Worm (Caenorhabditis elegans) whole organism, mixed stage, embryonic: ENCODE results near the gene alh-8.

Source experiments
- elt-1 ChIP-seq: sonication (generic microtip); optimal IDR thresholded peaks from 2 replicates; lab custom pipeline; 2017; ENCODE audit warnings: missing genetic modification characterization, mild to moderate bottlenecking, missing compliant biosample characterization, antibody characterized with exemption, moderate library complexity, borderline replicate concordance; ENCODE audit not compliant: insufficient read depth
- unc-62 ChIP-seq: fragments of 150-350 bp; optimal IDR thresholded peaks from 2 replicates; lab custom pipeline; 2014; ENCODE audit warnings: missing biosample characterization, missing genetic modification reagents, missing genetic modification characterization
- ztf-11 ChIP-seq: fragments of 150-350 bp; optimal IDR thresholded peaks from 2 replicates; lab custom pipeline; 2014; ENCODE audit warnings: missing biosample characterization, missing genetic modification characterization

- no peak for TF ChIP-seq elt-1
- no peak for TF ChIP-seq unc-62 (GFP tag; lab: Kevin White, UChicago)
- TF ChIP-seq ztf-11 = no peak
Observed at ce11 chrII:11720102-11720501, 8.8 kb upstream of the alh-8 start, which contains the start of gene F13D12.3.
